Fruit fly (Drosophila melanogaster): ENCODE data around the gene CG17777.

DNA sequence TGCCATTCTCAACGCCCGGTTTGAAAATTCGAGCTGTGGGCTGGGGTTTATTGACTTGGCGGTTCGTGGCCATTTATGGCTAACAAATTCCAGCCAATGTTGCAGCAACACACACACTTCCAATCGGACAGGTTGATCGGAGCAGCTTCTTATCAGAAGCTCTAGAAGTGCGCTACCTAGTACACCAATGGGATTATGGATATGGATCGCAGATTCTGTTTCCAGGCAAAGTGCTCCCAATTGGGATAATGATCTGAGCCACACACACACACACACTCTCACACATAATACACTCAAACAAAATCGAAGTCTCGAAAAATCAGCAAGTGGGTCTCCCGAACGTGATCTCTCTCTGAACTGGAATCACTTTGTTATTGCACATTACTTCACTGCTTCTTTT is 34.9 kb downstream of the CG17777 start:
- TF ChIP-seq Hr96 (GFP tag; optimal IDR thresholded peaks at IDR 0.05) (no peak), Crg-1 (GFP tag; optimal IDR thresholded peaks at IDR 0.05) (no peak), CG14711 (tag; optimal IDR thresholded peaks at IDR 0.05) (no peak), CG33017 (tag; optimal IDR thresholded peaks at IDR 0.05) (no peak), CG1620 (GFP tag; optimal IDR thresholded peaks at IDR 0.05) (no peak), kay (GFP tag; ENCODE audit: borderline replicate concordance) (no peak), CG11617 (GFP tag; optimal IDR thresholded peaks at IDR 0.05) (no peak)
